Fruit fly (Drosophila melanogaster) whole organism, embryonic: ENCODE data around the gene CAH3.

Experiments used
- B-H2 ChIP-seq: fragments of 200-800 bp; sonication (Bioruptor generic); optimal IDR thresholded peaks from 2 replicates; lab custom pipeline; 2018; ENCODE audit warnings: missing biosample characterization, mild to moderate bottlenecking, missing genetic modification characterization
- CG10366 ChIP-seq: fragments of 200-800 bp; sonication (Bioruptor generic); IDR thresholded peaks from 2 replicates; pipeline ENCODE4 v1.3.6; 2022; ENCODE audit warnings: missing biosample characterization, missing genetic modification characterization
- CG11247 ChIP-seq: fragments of 200-800 bp; sonication (Bioruptor generic); IDR thresholded peaks from 2 replicates; pipeline ENCODE4 v1.3.6; 2022; ENCODE audit warnings: missing biosample characterization, missing genetic modification characterization
- CG11696 ChIP-seq: fragments of 200-800 bp; sonication (Bioruptor generic); IDR thresholded peaks from 2 replicates; pipeline ENCODE4 v1.3.6; 2022; ENCODE audit warnings: missing biosample characterization, missing genetic modification characterization
- CG11723 ChIP-seq: fragments of 200-800 bp; sonication (Bioruptor generic); optimal IDR thresholded peaks from 2 replicates; lab custom pipeline; 2017; ENCODE audit warnings: missing biosample characterization, mild to moderate bottlenecking, missing genetic modification characterization
- CG12299 ChIP-seq: fragments of 200-800 bp; sonication (Bioruptor generic); optimal IDR thresholded peaks from 2 replicates; lab custom pipeline; 2018; ENCODE audit warnings: missing biosample characterization, mild to moderate bottlenecking, missing genetic modification characterization
- CG12659 ChIP-seq: fragments of 200-800 bp; sonication (Bioruptor generic); optimal IDR thresholded peaks from 3 replicates; lab custom pipeline; 2017; ENCODE audit warnings: mild to moderate bottlenecking, missing biosample characterization, missing genetic modification reagents, missing genetic modification characterization
- CG13424 ChIP-seq: fragments of 200-800 bp; sonication (Bioruptor generic); optimal IDR thresholded peaks from 2 replicates; lab custom pipeline; 2019; ENCODE audit warnings: missing biosample characterization, mild to moderate bottlenecking, missing genetic modification characterization, moderate library complexity
- CG13775 ChIP-seq: fragments of 200-800 bp; sonication (Bioruptor generic); optimal IDR thresholded peaks from 3 replicates; lab custom pipeline; 2017; ENCODE audit warnings: missing biosample characterization, mild to moderate bottlenecking, missing genetic modification characterization
- CG16815 ChIP-seq: fragments of 200-800 bp; sonication (Bioruptor generic); optimal IDR thresholded peaks from 3 replicates; lab custom pipeline; 2017; ENCODE audit warnings: missing biosample characterization, mild to moderate bottlenecking, missing genetic modification characterization
- CG17829 ChIP-seq: fragments of 200-800 bp; optimal IDR thresholded peaks from 2 replicates; lab custom pipeline; 2019; ENCODE audit warnings: missing biosample characterization, mild to moderate bottlenecking, missing genetic modification characterization, moderate library complexity
- CG18011 ChIP-seq: fragments of 200-800 bp; sonication (Bioruptor generic); optimal IDR thresholded peaks from 2 replicates; lab custom pipeline; 2017; ENCODE audit warnings: missing biosample characterization, missing genetic modification characterization, mild to moderate bottlenecking, moderate library complexity, missing genotype
- CG18476 ChIP-seq: fragments of 200-800 bp; sonication (Bioruptor generic); optimal IDR thresholded peaks from 2 replicates; lab custom pipeline; 2016; ENCODE audit warnings: missing biosample characterization, mild to moderate bottlenecking, missing genetic modification characterization
- CG2712 ChIP-seq: fragments of 200-800 bp; optimal IDR thresholded peaks from 3 replicates; lab custom pipeline; 2019; ENCODE audit warnings: missing biosample characterization, mild to moderate bottlenecking, missing genetic modification characterization, moderate library complexity
- CG2875 ChIP-seq: fragments of 200-800 bp; sonication (Bioruptor generic); optimal IDR thresholded peaks from 2 replicates; lab custom pipeline; 2017; ENCODE audit warnings: missing biosample characterization, mild to moderate bottlenecking, missing genetic modification characterization, missing genetic modification reagents
- CG30431 ChIP-seq: fragments of 200-800 bp; sonication (Bioruptor generic); optimal IDR thresholded peaks from 2 replicates; lab custom pipeline; 2017; ENCODE audit warnings: missing biosample characterization, missing genetic modification characterization
- CG3163 ChIP-seq: fragments of 200-800 bp; sonication (Bioruptor generic); optimal IDR thresholded peaks from 3 replicates; lab custom pipeline; 2016; ENCODE audit warnings: missing biosample characterization, missing genetic modification characterization
- CG34224 ChIP-seq: fragments of 200-800 bp; sonication (Bioruptor generic); IDR thresholded peaks from 3 replicates; pipeline ENCODE4 v1.3.6; 2022; ENCODE audit warnings: missing biosample characterization, missing genetic modification characterization; ENCODE audit not compliant: partially characterized antibody
- CG4617 ChIP-seq: fragments of 200-800 bp; sonication (Bioruptor generic); optimal IDR thresholded peaks from 3 replicates; lab custom pipeline; 2016; ENCODE audit warnings: missing biosample characterization, missing genetic modification characterization, borderline replicate concordance
- CG4707 ChIP-seq: fragments of 200-800 bp; sonication (Bioruptor generic); optimal IDR thresholded peaks from 2 replicates; lab custom pipeline; 2018; ENCODE audit warnings: missing biosample characterization, mild to moderate bottlenecking, missing genetic modification characterization, moderate library complexity
- CG6654 ChIP-seq: fragments of 200-800 bp; sonication (Bioruptor generic); optimal IDR thresholded peaks from 2 replicates; lab custom pipeline; 2017; ENCODE audit warnings: missing biosample characterization, mild to moderate bottlenecking, missing genetic modification characterization
- CG7963 ChIP-seq: fragments of 200-800 bp; sonication (Bioruptor generic); IDR thresholded peaks from 3 replicates; pipeline ENCODE4 v1.3.6; 2022; ENCODE audit warnings: missing biosample characterization, missing genetic modification characterization; ENCODE audit not compliant: partially characterized antibody
- CG8924 ChIP-seq: fragments of 200-800 bp; optimal IDR thresholded peaks from 3 replicates; lab custom pipeline; 2019; ENCODE audit warnings: missing biosample characterization, mild to moderate bottlenecking, missing genetic modification characterization, moderate library complexity
- Fer1 ChIP-seq: fragments of 200-800 bp; sonication (Bioruptor generic); optimal IDR thresholded peaks from 2 replicates; lab custom pipeline; 2017; ENCODE audit warnings: missing biosample characterization, mild to moderate bottlenecking, missing genetic modification characterization
- Fer2 ChIP-seq: fragments of 200-800 bp; sonication (Bioruptor generic); optimal IDR thresholded peaks from 2 replicates; lab custom pipeline; 2018; ENCODE audit warnings: missing biosample characterization, mild to moderate bottlenecking, missing genetic modification characterization, moderate library complexity
- HLHmδ ChIP-seq: fragments of 200-800 bp; sonication (Bioruptor generic); optimal IDR thresholded peaks from 2 replicates; lab custom pipeline; 2018; ENCODE audit warnings: missing biosample characterization, mild to moderate bottlenecking, missing genetic modification characterization, moderate library complexity
- Jarid2 ChIP-seq: fragments of 200-800 bp; sonication (Bioruptor generic); optimal IDR thresholded peaks from 3 replicates; lab custom pipeline; 2017; ENCODE audit warnings: mild to moderate bottlenecking, missing biosample characterization, missing genetic modification reagents, missing genetic modification characterization
- MESR4 ChIP-seq: fragments of 200-800 bp; sonication (Bioruptor generic); optimal IDR thresholded peaks from 2 replicates; lab custom pipeline; 2018; ENCODE audit warnings: missing biosample characterization, mild to moderate bottlenecking, missing genetic modification characterization, moderate library complexity
- Med ChIP-seq: fragments of 200-800 bp; sonication (Bioruptor generic); peaks from one replicate; lab custom pipeline; 2016; ENCODE audit warnings: missing biosample characterization, missing genetic modification characterization, mild to moderate bottlenecking, inconsistent platforms, moderate library complexity
- Poxn ChIP-seq: fragments of 200-800 bp; sonication (Bioruptor generic); IDR thresholded peaks from 2 replicates; pipeline ENCODE4 v1.3.6; 2022; ENCODE audit warnings: missing biosample characterization, missing genetic modification characterization
- Ravus ChIP-seq: fragments of 200-800 bp; sonication (Bioruptor generic); IDR thresholded peaks from 2 replicates; pipeline ENCODE4 v1.3.6; 2022; ENCODE audit warnings: missing biosample characterization, missing genetic modification characterization
- Ssrp ChIP-seq: fragments of 200-800 bp; sonication (Bioruptor generic); optimal IDR thresholded peaks from 2 replicates; lab custom pipeline; 2018; ENCODE audit warnings: missing biosample characterization, mild to moderate bottlenecking, missing genetic modification characterization, moderate library complexity
- Vsx1 ChIP-seq: fragments of 200-800 bp; sonication (Bioruptor generic); optimal IDR thresholded peaks from 2 replicates; lab custom pipeline; 2017; ENCODE audit warnings: missing biosample characterization, mild to moderate bottlenecking, missing genetic modification characterization, missing genetic modification reagents
- amos ChIP-seq: fragments of 200-800 bp; sonication (Bioruptor generic); IDR thresholded peaks from 2 replicates; pipeline ENCODE4 v1.3.6; 2022; ENCODE audit warnings: missing biosample characterization, missing genetic modification characterization; ENCODE audit not compliant: partially characterized antibody
- chinmo ChIP-seq: fragments of 200-800 bp; sonication (Bioruptor generic); IDR thresholded peaks from 4 replicates; pipeline ENCODE4 v1.3.6; 2022; ENCODE audit warnings: missing biosample characterization, missing genetic modification characterization; ENCODE audit not compliant: partially characterized antibody
- ci ChIP-seq: fragments of 200-800 bp; sonication (Bioruptor generic); IDR thresholded peaks from 3 replicates; pipeline ENCODE4 v1.3.6; 2022; ENCODE audit warnings: missing biosample characterization, missing genetic modification characterization
- danr ChIP-seq: fragments of 200-800 bp; sonication (Bioruptor generic); IDR thresholded peaks from 2 replicates; pipeline ENCODE4 v1.3.6; 2022; ENCODE audit warnings: missing biosample characterization, missing genetic modification characterization
- ewg ChIP-seq: fragments of 200-800 bp; sonication (Bioruptor generic); optimal IDR thresholded peaks from 3 replicates; lab custom pipeline; 2017; ENCODE audit warnings: mild to moderate bottlenecking, missing biosample characterization, missing genetic modification reagents, missing genetic modification characterization
- fd3F ChIP-seq: fragments of 200-800 bp; sonication (Bioruptor generic); optimal IDR thresholded peaks from 2 replicates; lab custom pipeline; 2018; ENCODE audit warnings: missing biosample characterization, mild to moderate bottlenecking, missing genetic modification characterization, moderate library complexity
- gro ChIP-seq: fragments of 200-800 bp; sonication (Bioruptor generic); optimal IDR thresholded peaks from 2 replicates; lab custom pipeline; 2016; ENCODE audit warnings: missing biosample characterization, missing genetic modification characterization
- h ChIP-seq: fragments of >200 bp; optimal IDR thresholded peaks from 2 replicates; lab custom pipeline; 2017
- knrl ChIP-seq: fragments of 200-800 bp; sonication (Bioruptor generic); IDR thresholded peaks from 3 replicates; pipeline ENCODE4 v1.3.6; 2022; ENCODE audit warnings: missing biosample characterization, missing genetic modification characterization; ENCODE audit not compliant: partially characterized antibody
- lmd ChIP-seq: fragments of 200-800 bp; sonication (Bioruptor generic); IDR thresholded peaks from 2 replicates; pipeline ENCODE4 v1.3.6; 2022; ENCODE audit warnings: missing biosample characterization, missing genetic modification characterization
- org-1 ChIP-seq: fragments of 200-800 bp; sonication (Bioruptor generic); optimal IDR thresholded peaks from 2 replicates; lab custom pipeline; 2017; ENCODE audit warnings: missing biosample characterization, missing genetic modification characterization
- pho ChIP-seq: fragments of 200-800 bp; sonication (Bioruptor generic); optimal IDR thresholded peaks from 2 replicates; lab custom pipeline; 2016; ENCODE audit warnings: missing biosample characterization, missing genetic modification characterization
- pum ChIP-seq: fragments of 200-800 bp; sonication (Bioruptor generic); optimal IDR thresholded peaks from 2 replicates; lab custom pipeline; 2016; ENCODE audit warnings: missing biosample characterization, missing genetic modification characterization
- sens ChIP-seq: fragments of 200-800 bp; sonication (Bioruptor generic); peaks from one replicate; lab custom pipeline; 2016; ENCODE audit warnings: missing biosample characterization, missing genetic modification characterization
- tin ChIP-seq: fragments of 200-800 bp; sonication (Bioruptor generic); optimal IDR thresholded peaks from 3 replicates; lab custom pipeline; 2016; ENCODE audit warnings: missing biosample characterization, missing genetic modification characterization
- tup ChIP-seq: fragments of 200-800 bp; sonication (Bioruptor generic); optimal IDR thresholded peaks from 2 replicates; lab custom pipeline; 2016; ENCODE audit warnings: missing biosample characterization, mild to moderate bottlenecking, missing genetic modification characterization, moderate library complexity

Gene CAH3

dm6 chrX:8676631-8677224 is 4.3 kb upstream of the CAH3 start, which contains the start of gene Rubicon (continued):
- TF ChIP-seq Poxn (GFP tag; lab: Robert Waterston, UW) (no peak), CG12659 (GFP tag; lab: Kevin White, UChicago) (peak; percentile 82), CG13775 (peak; percentile 12), CG18476 (GFP tag; lab: Kevin White, UChicago) (no peak), CG11696 (GFP tag; lab: Robert Waterston, UW) (no peak), CG4617 (GFP tag; lab: Kevin White, UChicago) (peak; percentile 49), CG13424 (peak; percentile 35), CG12299 (peak; percentile 13), fd3F (GFP tag; lab: Kevin White, UChicago) (no peak), B-H2 (GFP tag; lab: Kevin White, UChicago) (peak; percentile 59), CG11247 (GFP tag; lab: Robert Waterston, UW) (0 out of 2 replicates have a peak, but pooled peaks have one; percentile 18), CG6654 (GFP tag; lab: Kevin White, UChicago) (no peak), Vsx1 (no peak), Fer2 (tag; lab: Kevin White, UChicago) (no peak), lmd (GFP tag; lab: Robert Waterston, UW) (peak; percentile 36; the same call in 1 of the 2 replicates), CG7963 (peak; percentile 85), amos (GFP tag; lab: Robert Waterston, UW) (peak; percentile 93), CG4707 (GFP tag; lab: Kevin White, UChicago) (peak; percentile 11), CG18011 (GFP tag; lab: Kevin White, UChicago) (no peak), HLHmδ (GFP tag; lab: Kevin White, UChicago) (peak; percentile 76), CG2875 (GFP tag; lab: Kevin White, UChicago) (peak; percentile 29), pum (GFP tag; lab: Kevin White, UChicago) (peak; percentile 16), chinmo (GFP tag; lab: Robert Waterston, UW) (peak; percentile 85; the same call in 2 of the 4 replicates), tin (GFP tag; lab: Kevin White, UChicago) (peak; percentile 22), ewg (peak; percentile 31), Ssrp (no peak), tup (GFP tag; lab: Kevin White, UChicago) (no peak), CG11723 (GFP tag; lab: Kevin White, UChicago) (no peak), CG16815 (GFP tag; lab: Kevin White, UChicago) (no peak), Med (GFP tag; lab: Kevin White, UChicago) (peak; percentile 94), sens (GFP tag; lab: Kevin White, UChicago) (peak; percentile 76), CG17829 (peak; percentile 65), danr (no peak), org-1 (GFP tag; lab: Kevin White, UChicago) (no peak), knrl (GFP tag; lab: Robert Waterston, UW) (peak; percentile 84), h (lab: Kevin White, UChicago) (no peak), CG30431 (GFP tag; lab: Kevin White, UChicago) (no peak), CG2712 (tag; lab: Kevin White, UChicago) (peak; percentile 67), Fer1 (GFP tag; lab: Kevin White, UChicago) (no peak), CG34224 (GFP tag; lab: Robert Waterston, UW) (peak; percentile 91), pho (GFP tag; lab: Kevin White, UChicago) (peak; percentile 35), gro (GFP tag; lab: Kevin White, UChicago) (peak; percentile 10), CG10366 (GFP tag; lab: Robert Waterston, UW) (no peak), ci (GFP tag; lab: Robert Waterston, UW) (peak; percentile 81), MESR4 (GFP tag; lab: Kevin White, UChicago) (peak; percentile 90), Ravus (GFP tag; lab: Robert Waterston, UW) (no peak), CG8924 (tag; lab: Kevin White, UChicago) (peak; percentile 45), CG3163 (GFP tag; lab: Kevin White, UChicago) (peak; percentile 50), Jarid2 (GFP tag; lab: Kevin White, UChicago) (peak; percentile 49)
